Worm (Caenorhabditis elegans) whole organism, dauer: Measurements from ENCODE around the gene fbxa-82.
"Not testable (repeated sequence)": the region's sequence is repeated elsewhere in the genome, so short reads cannot be mapped to it uniquely, and the experiment has no call there.

Experiments used
- unc-62 ChIP-seq: sonication (generic microtip); optimal IDR thresholded peaks from 2 replicates; lab custom pipeline; 2017; ENCODE audit warnings: missing biosample characterization, missing genetic modification reagents, missing genetic modification characterization

fbxa-82 gene

ce11 chrV:15031373-15031772 is 21.0 kb downstream of the fbxa-82 start, which contains the start of gene cng-1:
Gene cng-1, minus strand, starts transcription at chrV:15031473.
- TF ChIP-seq unc-62 (GFP tag; lab: Kevin White, UChicago): not testable (repeated sequence)

- TF ChIP-seq unc-62 (GFP tag; lab: Kevin White, UChicago): no peak
Observed at ce11 chrV:15028896-15029519, 23.3 kb downstream of the fbxa-82 start, which contains the start of gene F14H8.8. Gene F14H8.8, plus strand, starts transcription at chrV:15029469.

ce11 chrV:15023544-15023943 is 28.8 kb downstream of the fbxa-82 start, which contains the start of gene F14H8.4:
Gene F14H8.4, plus strand, starts transcription at chrV:15023844.
- no peak for TF ChIP-seq unc-62 (GFP tag; lab: Kevin White, UChicago)

- TF ChIP-seq unc-62 (GFP tag; lab: Kevin White, UChicago): no peak
Observed at ce11 chrV:15020732-15021131, 31.6 kb downstream of the fbxa-82 start, which contains the start of gene F14H8.5. Gene F14H8.5, plus strand, starts transcription at chrV:15021032.

- no peak for TF ChIP-seq unc-62 (GFP tag; lab: Kevin White, UChicago)
Observed at ce11 chrV:15020229-15020628, 32.1 kb downstream of the fbxa-82 start, which contains the start of gene F14H8.2. Gene F14H8.2, minus strand, starts transcription at chrV:15020329.

ce11 chrV:15016795-15017429 is 35.4 kb downstream of the fbxa-82 start:
- TF ChIP-seq unc-62 (GFP tag; lab: Kevin White, UChicago): no peak

- TF ChIP-seq unc-62 (GFP tag; lab: Kevin White, UChicago): no peak
Observed at ce11 chrV:15015799-15016198, 36.5 kb downstream of the fbxa-82 start.

ce11 chrV:15014164-15014563 is 38.2 kb downstream of the fbxa-82 start, which contains the start of gene obr-2:
Gene obr-2, minus strand, starts transcription at chrV:15014264.
- no peak for TF ChIP-seq unc-62 (GFP tag; lab: Kevin White, UChicago)

- TF ChIP-seq unc-62 (GFP tag; lab: Kevin White, UChicago): no peak
Observed at ce11 chrV:15013328-15013727, 39.0 kb downstream of the fbxa-82 start.

- TF ChIP-seq unc-62 (GFP tag; lab: Kevin White, UChicago): no peak
Observed at ce11 chrV:15012542-15013301, 39.6 kb downstream of the fbxa-82 start.

ce11 chrV:15011560-15011959 is 40.8 kb downstream of the fbxa-82 start, which contains the start of gene nmr-2:
Gene nmr-2, minus strand, starts transcription at chrV:15011660.
- no peak for TF ChIP-seq unc-62 (GFP tag; lab: Kevin White, UChicago)

- no peak for TF ChIP-seq unc-62 (GFP tag; lab: Kevin White, UChicago)
Observed at ce11 chrV:15004800-15005199, 47.5 kb downstream of the fbxa-82 start, which contains the start of gene hrde-2. Gene hrde-2, plus strand, starts transcription at chrV:15005100.

- no peak for TF ChIP-seq unc-62 (GFP tag; lab: Kevin White, UChicago)
Observed at ce11 chrV:15002184-15002690, 50.1 kb downstream of the fbxa-82 start, which contains the start of the genes fib-1 and mut-15. Gene fib-1, minus strand, starts transcription at chrV:15002223. Gene mut-15, plus strand, starts transcription at chrV:15002543.

- no peak for TF ChIP-seq unc-62 (GFP tag; lab: Kevin White, UChicago)
Observed at ce11 chrV:15001536-15001935, 50.8 kb downstream of the fbxa-82 start.
